Fruit fly (Drosophila melanogaster) whole organism, pupa: ENCODE results near the gene sip3.

Experiments
- CG10348 ChIP-seq: fragments of 200-800 bp; sonication (Bioruptor generic); IDR thresholded peaks from 2 replicates; pipeline ENCODE4 v1.3.6; 2022; ENCODE audit warnings: missing biosample characterization, missing genetic modification characterization
- CG12605 ChIP-seq: fragments of 200-800 bp; sonication (Bioruptor generic); IDR thresholded peaks from 2 replicates; pipeline ENCODE4 v1.3.6; 2022; ENCODE audit warnings: missing biosample characterization, missing genetic modification characterization
- CG4496 ChIP-seq: fragments of 200-800 bp; sonication (Bioruptor generic); IDR thresholded peaks from 3 replicates; pipeline ENCODE4 v1.3.6; 2022; ENCODE audit warnings: missing biosample characterization, missing genetic modification characterization
- CG8301 ChIP-seq: fragments of 200-800 bp; sonication (Bioruptor generic); optimal IDR thresholded peaks from 2 replicates; lab custom pipeline; 2018; ENCODE audit warnings: missing biosample characterization, mild to moderate bottlenecking, missing genetic modification characterization
- CG9948 ChIP-seq: fragments of 200-800 bp; sonication (Bioruptor generic); optimal IDR thresholded peaks from 2 replicates; lab custom pipeline; 2018; ENCODE audit warnings: missing biosample characterization, mild to moderate bottlenecking, missing genetic modification characterization, moderate library complexity
- Ets98B ChIP-seq: fragments of 200-800 bp; sonication (Bioruptor generic); IDR thresholded peaks from 2 replicates; pipeline ENCODE4 v1.3.6; 2022; ENCODE audit warnings: missing biosample characterization, missing genetic modification characterization
- fd96Ca ChIP-seq: fragments of 200-800 bp; sonication (Bioruptor generic); IDR thresholded peaks from 3 replicates; pipeline ENCODE4 v1.3.6; 2022; ENCODE audit warnings: missing biosample characterization, missing genetic modification characterization

dm6 chr3R:31743279-31743678, 28.7 kb upstream of the sip3 start, which contains the start of gene Tbca:
- TF ChIP-seq fd96Ca (GFP tag; lab: Robert Waterston, UW) (no peak), CG8301 (tag; lab: Kevin White, UChicago) (no peak), Ets98B (GFP tag; lab: Robert Waterston, UW) (no peak), CG9948 (tag; lab: Kevin White, UChicago) (no peak), CG10348 (no peak), CG4496 (GFP tag; lab: Robert Waterston, UW) (peak; percentile 61; the same call in 2 of the 3 replicates), CG12605 (GFP tag; lab: Robert Waterston, UW) (0 out of 2 replicates have a peak, but pooled peaks have one; percentile 8)
